Worm (Caenorhabditis elegans) whole organism, young adult: ENCODE data around the gene F53C11.9.

Experiments
- D2030.7 ChIP-seq: fragments of 200-800 bp; sonication (Bioruptor generic); IDR thresholded peaks from 2 replicates; pipeline ENCODE4 v1.3.6; 2022; ENCODE audit warnings: missing genetic modification reagents, missing genetic modification characterization, missing compliant biosample characterization
- F33H1.4 ChIP-seq: fragments of 200-800 bp; sonication (Bioruptor generic); IDR thresholded peaks from 2 replicates; pipeline ENCODE4 v1.3.6; 2022; ENCODE audit warnings: missing genetic modification reagents, missing genetic modification characterization, missing compliant biosample characterization
- F37B4.10 ChIP-seq: fragments of 200-800 bp; sonication (Bioruptor generic); IDR thresholded peaks from 2 replicates; pipeline ENCODE4 v1.3.6; 2022; ENCODE audit warnings: missing genetic modification characterization, missing compliant biosample characterization
- F52B5.7 ChIP-seq: sonication (generic microtip); optimal IDR thresholded peaks from 2 replicates; lab custom pipeline; 2016; ENCODE audit warnings: mild to moderate bottlenecking, missing genetic modification characterization, missing compliant biosample characterization
- F57C9.4 ChIP-seq: sonication (generic microtip); optimal IDR thresholded peaks from 2 replicates; lab custom pipeline; 2017; ENCODE audit warnings: mild to moderate bottlenecking, missing genetic modification characterization, missing compliant biosample characterization
- Y53G8AR.9 ChIP-seq: fragments of 200-800 bp; sonication (Bioruptor generic); conservative IDR thresholded peaks from 2 replicates; pipeline ENCODE4 v1.3.6; 2022; ENCODE audit warnings: missing genetic modification reagents, missing genetic modification characterization, missing compliant biosample characterization
- Y67H2A.10 ChIP-seq: fragments of 200-800 bp; sonication (Bioruptor generic); conservative IDR thresholded peaks from 2 replicates; pipeline ENCODE4 v1.3.6; 2022; ENCODE audit warnings: missing genetic modification reagents, missing genetic modification characterization, missing compliant biosample characterization
- Y95B8A.8 ChIP-seq: fragments of 200-800 bp; sonication (Bioruptor generic); IDR thresholded peaks from 2 replicates; pipeline ENCODE4 v1.3.6; 2022; ENCODE audit warnings: missing genetic modification reagents, missing genetic modification characterization, missing compliant biosample characterization
- akir-1 ChIP-seq: fragments of 200-800 bp; sonication (Bioruptor generic); optimal IDR thresholded peaks from 2 replicates; lab custom pipeline; 2018; ENCODE audit warnings: mild to moderate bottlenecking, missing genetic modification characterization, moderate library complexity, missing compliant biosample characterization
- ama-1 ChIP-seq, 3 experiments: fragments of 150-350 bp in 1 of 3; sonication (generic microtip) in 2 of 3; optimal IDR thresholded peaks; 2 replicates each; lab custom pipeline; 2014 to 2018; ENCODE audit warnings: missing biosample characterization in 2 of 3, missing genetic modification characterization in 2 of 3, missing genetic modification reagents in 2 of 3
- aptf-3 ChIP-seq: fragments of 200-800 bp; sonication (Bioruptor generic); IDR thresholded peaks from 2 replicates; pipeline ENCODE4 v1.3.6; 2022; ENCODE audit warnings: missing genetic modification characterization, missing compliant biosample characterization
- atf-7 ChIP-seq: sonication (generic microtip); optimal IDR thresholded peaks from 2 replicates; lab custom pipeline; 2017; ENCODE audit warnings: mild to moderate bottlenecking, missing genetic modification characterization, missing compliant biosample characterization
- bed-1 ChIP-seq: fragments of 200-800 bp; sonication (Bioruptor generic); IDR thresholded peaks from 2 replicates; pipeline ENCODE4 v1.3.6; 2022; ENCODE audit warnings: missing genetic modification reagents, missing genetic modification characterization, missing compliant biosample characterization
- ccch-3 ChIP-seq: fragments of 200-800 bp; sonication (Bioruptor generic); optimal IDR thresholded peaks from 2 replicates; lab custom pipeline; 2018; ENCODE audit warnings: mild to moderate bottlenecking, missing genetic modification characterization, missing compliant biosample characterization
- ceh-27 ChIP-seq: fragments of 200-800 bp; sonication (Bioruptor generic); optimal IDR thresholded peaks from 2 replicates; lab custom pipeline; 2018; ENCODE audit warnings: mild to moderate bottlenecking, missing genetic modification characterization, moderate library complexity, missing compliant biosample characterization
- ceh-40 ChIP-seq: fragments of 200-800 bp; sonication (Bioruptor generic); IDR thresholded peaks from 2 replicates; pipeline ENCODE4 v1.3.6; 2022; ENCODE audit warnings: missing genetic modification characterization, missing compliant biosample characterization
- dpff-1 ChIP-seq: sonication (generic microtip); optimal IDR thresholded peaks from 2 replicates; lab custom pipeline; 2017; ENCODE audit warnings: mild to moderate bottlenecking, missing genetic modification characterization, missing compliant biosample characterization
- efl-1 ChIP-seq: fragments of 150-350 bp; optimal IDR thresholded peaks from 2 replicates; lab custom pipeline; 2014; ENCODE audit warnings: missing biosample characterization, missing genetic modification reagents, missing genetic modification characterization
- ekl-4 ChIP-seq: fragments of 200-800 bp; sonication (Bioruptor generic); IDR thresholded peaks from 2 replicates; pipeline ENCODE4 v1.3.6; 2022; ENCODE audit warnings: missing genetic modification reagents, missing genetic modification characterization, missing compliant biosample characterization
- ets-4 ChIP-seq: fragments of 200-800 bp; sonication (Bioruptor generic); optimal IDR thresholded peaks from 2 replicates; lab custom pipeline; 2018; ENCODE audit warnings: mild to moderate bottlenecking, missing genetic modification characterization, missing compliant biosample characterization
- hlh-12 ChIP-seq: sonication (generic microtip); optimal IDR thresholded peaks from 2 replicates; lab custom pipeline; 2016; ENCODE audit warnings: missing genetic modification characterization, missing compliant biosample characterization
- hlh-26 ChIP-seq: fragments of 200-800 bp; sonication (Bioruptor generic); conservative IDR thresholded peaks from 2 replicates; pipeline ENCODE4 v1.3.6; 2022; ENCODE audit warnings: missing genetic modification reagents, missing genetic modification characterization, missing compliant biosample characterization
- hmg-20 ChIP-seq: fragments of 200-800 bp; sonication (Bioruptor generic); IDR thresholded peaks from 2 replicates; pipeline ENCODE4 v1.3.6; 2022; ENCODE audit warnings: missing genetic modification reagents, missing genetic modification characterization, missing compliant biosample characterization
- lag-1 ChIP-seq: fragments of 200-800 bp; sonication (Bioruptor generic); IDR thresholded peaks from 2 replicates; pipeline ENCODE4 v1.3.6; 2022; ENCODE audit warnings: missing genetic modification reagents, missing genetic modification characterization, missing compliant biosample characterization
- lin-40 ChIP-seq: sonication (generic microtip); optimal IDR thresholded peaks from 2 replicates; lab custom pipeline; 2016; ENCODE audit warnings: missing genetic modification characterization, mild to moderate bottlenecking, missing compliant biosample characterization, missing genotype, missing genetic modification reagents
- lsl-1 ChIP-seq: fragments of 200-800 bp; sonication (Bioruptor generic); optimal IDR thresholded peaks from 2 replicates; lab custom pipeline; 2018; ENCODE audit warnings: mild to moderate bottlenecking, missing genetic modification characterization, moderate library complexity, missing compliant biosample characterization
- madf-6 ChIP-seq: fragments of 200-800 bp; sonication (Bioruptor generic); IDR thresholded peaks from 2 replicates; pipeline ENCODE4 v1.3.6; 2022; ENCODE audit warnings: missing genetic modification reagents, missing genetic modification characterization, missing compliant biosample characterization
- madf-8 ChIP-seq: fragments of 200-800 bp; sonication (Bioruptor generic); conservative IDR thresholded peaks from 2 replicates; pipeline ENCODE4 v1.3.6; 2022; ENCODE audit warnings: missing genetic modification reagents, missing genetic modification characterization, missing compliant biosample characterization
- nhr-80 ChIP-seq: sonication (generic microtip); optimal IDR thresholded peaks from 2 replicates; lab custom pipeline; 2016; ENCODE audit warnings: missing genetic modification characterization, missing compliant biosample characterization
- pha-4 ChIP-seq: fragments of 150-350 bp; sonication (generic microtip); optimal IDR thresholded peaks from 2 replicates; lab custom pipeline; 2014; ENCODE audit warnings: missing biosample characterization, missing genetic modification reagents, missing genetic modification characterization
- repo-1 ChIP-seq: sonication (generic microtip); optimal IDR thresholded peaks from 2 replicates; lab custom pipeline; 2017; ENCODE audit warnings: mild to moderate bottlenecking, missing genetic modification characterization, missing compliant biosample characterization
- sea-2 ChIP-seq: fragments of 200-800 bp; sonication (Bioruptor generic); IDR thresholded peaks from 2 replicates; pipeline ENCODE4 v1.3.6; 2022; ENCODE audit warnings: missing genetic modification characterization, missing compliant biosample characterization
- snpc-1.1 ChIP-seq: sonication (generic microtip); optimal IDR thresholded peaks from 2 replicates; lab custom pipeline; 2017; ENCODE audit warnings: missing genetic modification characterization, mild to moderate bottlenecking, missing compliant biosample characterization, antibody characterized with exemption, moderate library complexity, missing genotype, missing genetic modification reagents; ENCODE audit not compliant: insufficient read depth
- snpc-3.4 ChIP-seq: sonication (generic microtip); optimal IDR thresholded peaks from 2 replicates; lab custom pipeline; 2017; ENCODE audit warnings: missing genetic modification characterization, mild to moderate bottlenecking, missing compliant biosample characterization, antibody characterized with exemption, moderate library complexity, missing genotype, missing genetic modification reagents
- unc-62 ChIP-seq: fragments of 150-350 bp; optimal IDR thresholded peaks from 2 replicates; lab custom pipeline; 2014; ENCODE audit warnings: missing biosample characterization, missing genetic modification reagents, missing genetic modification characterization
- ztf-28 ChIP-seq: fragments of 200-800 bp; sonication (Bioruptor generic); IDR thresholded peaks from 2 replicates; pipeline ENCODE4 v1.3.6; 2022; ENCODE audit warnings: missing genetic modification reagents, missing genetic modification characterization, missing compliant biosample characterization

Gene F53C11.9

ce11 chrV:13744901-13745300 lies 32.9 kb upstream of the F53C11.9 start, which contains the start of gene F35E12.9:
Gene F35E12.9 (minus strand): TSS chrV:13745127.
- TF ChIP-seq D2030.7 (GFP tag; lab: Robert Waterston, UW): no peak
- peak; percentile 84 for TF ChIP-seq nhr-80 (tag; lab: Kevin White, UChicago)

- TF ChIP-seq madf-8 (GFP tag; lab: Robert Waterston, UW): no peak
- no peak for TF ChIP-seq ztf-28 (GFP tag; lab: Robert Waterston, UW)
- TF ChIP-seq F52B5.7 (tag; lab: Kevin White, UChicago): no peak
- TF ChIP-seq Y53G8AR.9 (GFP tag; lab: Robert Waterston, UW): no peak
- TF ChIP-seq repo-1: no peak
- TF ChIP-seq hlh-26 (GFP tag; lab: Robert Waterston, UW): no peak
- TF ChIP-seq lag-1 (GFP tag; lab: Robert Waterston, UW): no peak
- TF ChIP-seq aptf-3 (GFP tag; lab: Robert Waterston, UW): no peak
Measured at ce11 chrV:13748658-13749057, 29.2 kb upstream of the F53C11.9 start, which contains the start of gene F35E12.10. Gene F35E12.10 (minus strand): TSS chrV:13748758.

ce11 chrV:13751811-13752210 lies 26.0 kb upstream of the F53C11.9 start, which contains the start of gene cld-9:
Gene cld-9 (minus strand): TSS chrV:13751891.
- TF ChIP-seq Y95B8A.8 (GFP tag; lab: Robert Waterston, UW): no peak
- peak; percentile 52 for TF ChIP-seq nhr-80 (tag; lab: Kevin White, UChicago)

ce11 chrV:13753481-13753880 lies 24.3 kb upstream of the F53C11.9 start, which contains the start of gene F20G2.1:
Gene F20G2.1 (minus strand): TSS chrV:13753581.
- TF ChIP-seq bed-1 (GFP tag; lab: Robert Waterston, UW) (no peak), F37B4.10 (GFP tag; lab: Robert Waterston, UW) (no peak), ama-1 (optimal IDR thresholded peaks at IDR 0.05; lab: Kevin White, UChicago) (no peak), ama-1 (GFP tag; optimal IDR thresholded peaks at IDR 0.05; lab: Kevin White, UChicago) (no peak), repo-1 (no peak), F57C9.4 (tag; lab: Kevin White, UChicago) (no peak), unc-62 (no peak), ets-4 (no peak), pha-4 (tag; lab: Kevin White, UChicago) (no peak), snpc-3.4 (tag; lab: Kevin White, UChicago) (no peak), hlh-12 (tag; lab: Kevin White, UChicago) (no peak), akir-1 (GFP tag; lab: Kevin White, UChicago) (no peak), sea-2 (GFP tag; lab: Robert Waterston, UW) (no peak), hmg-20 (GFP tag; lab: Robert Waterston, UW) (no peak), madf-6 (GFP tag; lab: Robert Waterston, UW) (no peak), atf-7 (tag; lab: Kevin White, UChicago) (no peak), Y67H2A.10 (GFP tag; lab: Robert Waterston, UW) (no peak), ccch-3 (GFP tag; lab: Kevin White, UChicago) (no peak), lsl-1 (GFP tag; lab: Kevin White, UChicago) (no peak), F33H1.4 (GFP tag; lab: Robert Waterston, UW) (no peak)

DNA sequence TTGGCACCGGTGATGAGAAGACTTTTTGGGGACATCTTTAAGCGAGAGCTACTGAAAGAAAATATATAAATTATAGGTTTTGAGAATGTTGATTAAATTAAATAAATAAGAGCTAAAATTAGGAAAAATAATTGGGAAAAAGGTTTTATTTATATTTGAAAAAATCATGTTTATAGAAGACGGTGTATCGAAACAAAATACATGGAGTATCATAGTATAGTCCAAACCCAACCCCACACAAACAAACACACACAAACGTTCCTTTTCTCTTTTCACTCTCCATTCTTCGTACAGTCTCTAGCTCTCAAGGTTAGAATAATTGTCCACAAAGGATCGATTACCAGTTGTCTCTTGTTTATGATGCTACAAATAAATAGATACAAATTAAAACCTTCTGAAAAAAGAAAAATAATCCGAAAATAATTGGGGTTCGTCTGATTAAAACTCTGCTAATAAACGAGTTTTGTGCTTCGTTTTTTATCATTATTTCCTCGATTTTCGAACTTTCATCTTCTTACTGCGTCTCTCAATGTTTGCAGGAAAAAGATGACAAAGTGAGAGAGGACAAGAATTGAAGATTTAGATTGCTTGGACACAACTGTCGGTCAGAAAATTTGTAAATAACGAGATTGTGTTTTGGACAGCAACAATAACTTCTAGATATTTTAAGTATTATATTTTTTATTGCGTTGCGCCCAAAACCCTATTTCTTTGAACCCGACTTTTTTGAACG lies 21.3 kb upstream of the F53C11.9 start, which contains the start of gene F20G2.2:
Gene F20G2.2 (minus strand): TSS at position 51 of the 733 bp plus-strand sequence.
- TF ChIP-seq snpc-1.1 (no peak), nhr-80 (tag; lab: Kevin White, UChicago) (peak; percentile 23), efl-1 (GFP tag; lab: Kevin White, UChicago) (no peak), lin-40 (no peak), ekl-4 (GFP tag; lab: Robert Waterston, UW) (no peak), ceh-40 (GFP tag; lab: Robert Waterston, UW) (no peak), ceh-27 (GFP tag; lab: Kevin White, UChicago) (no peak), dpff-1 (tag; lab: Kevin White, UChicago) (no peak)
